Fruit fly (Drosophila melanogaster) whole organism: ENCODE data around the gene CG32544.

Experiments used
- CG8478 ChIP-seq: fragments of >200 bp; optimal IDR thresholded peaks from 2 replicates; lab custom pipeline; 2018; ENCODE audit warnings: inconsistent platforms
- Dll ChIP-seq: fragments of >200 bp; optimal IDR thresholded peaks from 2 replicates; lab custom pipeline; 2017

dm6 chrX:18843229-18844033, 16.7 kb upstream of the CG32544 start, which contains the start of gene htk:
- TF ChIP-seq CG8478 (lab: Kevin White, UChicago) (no peak), Dll (lab: Kevin White, UChicago) (no peak)
